Fruit fly (Drosophila melanogaster) whole organism, wandering third instar larva: ENCODE results near the gene Ten-a.

Source experiments
- CrebA ChIP-seq: fragments of 200-800 bp; sonication (Bioruptor generic); optimal IDR thresholded peaks from 2 replicates; lab custom pipeline; 2016; ENCODE audit warnings: missing biosample characterization, mild to moderate bottlenecking, missing genetic modification characterization, borderline replicate concordance
- Mio ChIP-seq: sonication (Bioruptor generic); optimal IDR thresholded peaks from 2 replicates; lab custom pipeline; 2016; ENCODE audit warnings: missing biosample characterization, missing genetic modification characterization
- OdsH ChIP-seq: fragments of 200-800 bp; sonication (Bioruptor generic); optimal IDR thresholded peaks from 2 replicates; lab custom pipeline; 2016; ENCODE audit warnings: missing biosample characterization, mild to moderate bottlenecking, missing genetic modification characterization
- br ChIP-seq: fragments of 200-800 bp; sonication (Bioruptor generic); optimal IDR thresholded peaks from 2 replicates; lab custom pipeline; 2016; ENCODE audit warnings: missing biosample characterization, missing genetic modification characterization
- dmrt93B ChIP-seq: fragments of 200-800 bp; sonication (Bioruptor generic); optimal IDR thresholded peaks from 2 replicates; lab custom pipeline; 2018; ENCODE audit warnings: missing biosample characterization, mild to moderate bottlenecking, missing genetic modification characterization
- fru ChIP-seq: fragments of 200-800 bp; sonication (Bioruptor generic); optimal IDR thresholded peaks from 3 replicates; lab custom pipeline; 2016; ENCODE audit warnings: missing biosample characterization, mild to moderate bottlenecking, missing genetic modification characterization
- h ChIP-seq: fragments of 200-800 bp; sonication (Bioruptor generic); optimal IDR thresholded peaks from 3 replicates; lab custom pipeline; 2016; ENCODE audit warnings: missing biosample characterization, mild to moderate bottlenecking, missing genetic modification characterization
- jim ChIP-seq: fragments of 175-275, 200-325 bp; sonication (Bioruptor generic); optimal IDR thresholded peaks from 2 replicates; lab custom pipeline; 2016; ENCODE audit warnings: missing biosample characterization, mild to moderate bottlenecking, missing genetic modification characterization
- pan ChIP-seq: fragments of >200 bp; optimal IDR thresholded peaks from 2 replicates; lab custom pipeline; 2017
- psq ChIP-seq: fragments of 200-800 bp; sonication (Bioruptor generic); optimal IDR thresholded peaks from 3 replicates; lab custom pipeline; 2017; ENCODE audit warnings: missing biosample characterization, mild to moderate bottlenecking, missing genetic modification characterization, moderate library complexity
- tai ChIP-seq: sonication (Bioruptor generic); optimal IDR thresholded peaks from 2 replicates; lab custom pipeline; 2016; ENCODE audit warnings: missing biosample characterization, missing genetic modification characterization
- usp ChIP-seq: fragments of >200 bp; optimal IDR thresholded peaks from 2 replicates; lab custom pipeline; 2017; ENCODE audit warnings: missing biosample characterization, missing genetic modification characterization

- TF ChIP-seq pan (no peak), jim (GFP tag; lab: Kevin White, UChicago) (peak; percentile 32), OdsH (GFP tag; lab: Kevin White, UChicago) (peak; percentile 93), h (GFP tag; lab: Kevin White, UChicago) (peak; percentile 92), br (GFP tag; lab: Kevin White, UChicago) (peak; percentile 91), usp (GFP tag; lab: Kevin White, UChicago) (no peak), psq (GFP tag; lab: Kevin White, UChicago) (peak; percentile 87), CrebA (no peak), dmrt93B (GFP tag; lab: Kevin White, UChicago) (peak; percentile 85), Mio (GFP tag; lab: Kevin White, UChicago) (peak; percentile 70), fru (GFP tag; lab: Kevin White, UChicago) (peak; percentile 95), tai (GFP tag; lab: Kevin White, UChicago) (peak; percentile 87)
These were observed 183.1 kb downstream of the Ten-a start for dm6 chrX:12226561-12226960.
